Worm (Caenorhabditis elegans): Measurements from ENCODE around the gene Y43F8C.16.

ce11 chrV:19674543-19674942 is 40.8 kb downstream of the Y43F8C.16 start, which contains the start of gene mrp-7:
- TF ChIP-seq nhr-77 (tag; optimal IDR thresholded peaks at IDR 0.05) (no peak), T20F7.1 (GFP tag; optimal IDR thresholded peaks at IDR 0.05) (no peak), ceh-82 (tag; optimal IDR thresholded peaks at IDR 0.05) (no peak), nhr-76 (tag; optimal IDR thresholded peaks at IDR 0.05) (no peak), nhr-237 (tag; optimal IDR thresholded peaks at IDR 0.05) (no peak), mdl-1 (tag; optimal IDR thresholded peaks at IDR 0.05) (no peak), duxl-1 (tag; optimal IDR thresholded peaks at IDR 0.05; ENCODE audit: poor library complexity) (no peak), spr-1 (tag; optimal IDR thresholded peaks at IDR 0.05) (no peak)
